Fruit fly (Drosophila melanogaster) whole organism, pupa: ENCODE data around the gene alpha-Man-IIb.

Source experiments
- CG15710 ChIP-seq: fragments of 200-800 bp; sonication (Bioruptor generic); optimal IDR thresholded peaks from 2 replicates; lab custom pipeline; 2018; ENCODE audit warnings: missing biosample characterization, mild to moderate bottlenecking, missing genetic modification characterization, moderate library complexity
- Snoo ChIP-seq: fragments of 200-800 bp; sonication (Bioruptor generic); optimal IDR thresholded peaks from 3 replicates; lab custom pipeline; 2017; ENCODE audit warnings: missing biosample characterization, mild to moderate bottlenecking, missing genetic modification characterization, inconsistent platforms
- rn ChIP-seq: fragments of 200-800 bp; sonication (Bioruptor generic); IDR thresholded peaks from 2 replicates; pipeline ENCODE4 v1.3.6; 2022; ENCODE audit warnings: missing biosample characterization, missing genetic modification characterization

DNA sequence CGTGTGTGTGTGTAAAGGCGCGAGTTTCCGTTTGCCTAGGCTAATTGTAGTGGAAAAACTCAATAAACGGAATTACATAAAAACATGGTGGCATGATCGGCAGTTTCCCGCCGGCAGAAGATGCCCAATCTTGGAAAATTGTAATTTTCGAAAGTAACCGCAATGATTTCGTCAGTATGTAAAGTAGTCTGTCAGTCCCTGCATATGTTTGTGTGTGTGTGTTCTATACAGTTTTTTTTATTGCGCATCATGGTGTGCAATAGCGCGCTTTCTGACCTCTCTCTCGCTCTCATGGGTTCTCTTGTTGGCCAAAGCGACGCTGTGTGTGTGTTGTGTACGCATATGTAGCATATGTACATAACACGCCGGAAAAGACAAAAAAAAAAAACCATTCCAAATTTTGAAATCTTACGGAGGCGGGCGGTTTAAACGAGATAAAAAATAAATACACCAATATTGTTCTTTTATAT, 9.8 kb upstream of the alpha-Man-IIb start:
- no peak for TF ChIP-seq rn (GFP tag; lab: Robert Waterston, UW)
- no peak for TF ChIP-seq Snoo (tag; lab: Kevin White, UChicago)
- peak; percentile 21 for TF ChIP-seq CG15710
